Worm (Caenorhabditis elegans): ENCODE data around the gene T05B9.2.
A peak's percentile ranks its signal among the peaks of the same experiment; 100 is the strongest.

Gene T05B9.2

DNA sequence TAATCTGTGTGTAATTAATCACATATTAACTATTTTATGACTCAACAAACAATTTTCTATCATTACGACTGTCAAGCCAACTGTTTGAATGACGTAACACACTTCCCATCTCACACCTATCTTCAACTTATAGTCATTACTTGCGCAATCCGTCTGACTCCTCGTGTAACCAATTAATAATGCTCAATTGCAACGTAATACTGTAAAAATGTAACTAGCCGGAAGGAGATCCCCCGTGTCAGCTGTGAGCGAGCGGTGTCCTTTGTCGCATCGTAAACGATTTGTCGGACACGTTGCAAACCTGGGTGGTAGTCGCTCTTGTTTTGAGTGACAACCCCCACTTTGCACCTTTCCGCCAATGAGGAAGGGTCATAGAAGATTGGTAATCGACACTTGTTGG is 32.5 kb downstream of the T05B9.2 start:
- TF ChIP-seq jun-1 (tag; optimal IDR thresholded peaks at IDR 0.05) (no peak), nhr-43 (tag; optimal IDR thresholded peaks at IDR 0.05; ENCODE audit: poor library complexity, severe bottlenecking) (no peak), ceh-16 (tag; optimal IDR thresholded peaks at IDR 0.05) (no peak), egl-5 (tag; optimal IDR thresholded peaks at IDR 0.05) (no peak), nhr-25 (tag; optimal IDR thresholded peaks at IDR 0.05) (no peak), aly-2 (tag; optimal IDR thresholded peaks at IDR 0.05) (no peak), ceh-9 (tag; optimal IDR thresholded peaks at IDR 0.05) (no peak), mdl-1 (tag; optimal IDR thresholded peaks at IDR 0.05) (no peak), eor-1 (tag; optimal IDR thresholded peaks at IDR 0.05) (no peak), nfya-1 (tag; optimal IDR thresholded peaks at IDR 0.05; ENCODE audit: insufficient read depth) (no peak), ceh-82 (tag; optimal IDR thresholded peaks at IDR 0.05) (no peak), unc-62 (GFP tag; optimal IDR thresholded peaks at IDR 0.05) (no peak), zag-1 (tag; optimal IDR thresholded peaks at IDR 0.05) (no peak)

DNA sequence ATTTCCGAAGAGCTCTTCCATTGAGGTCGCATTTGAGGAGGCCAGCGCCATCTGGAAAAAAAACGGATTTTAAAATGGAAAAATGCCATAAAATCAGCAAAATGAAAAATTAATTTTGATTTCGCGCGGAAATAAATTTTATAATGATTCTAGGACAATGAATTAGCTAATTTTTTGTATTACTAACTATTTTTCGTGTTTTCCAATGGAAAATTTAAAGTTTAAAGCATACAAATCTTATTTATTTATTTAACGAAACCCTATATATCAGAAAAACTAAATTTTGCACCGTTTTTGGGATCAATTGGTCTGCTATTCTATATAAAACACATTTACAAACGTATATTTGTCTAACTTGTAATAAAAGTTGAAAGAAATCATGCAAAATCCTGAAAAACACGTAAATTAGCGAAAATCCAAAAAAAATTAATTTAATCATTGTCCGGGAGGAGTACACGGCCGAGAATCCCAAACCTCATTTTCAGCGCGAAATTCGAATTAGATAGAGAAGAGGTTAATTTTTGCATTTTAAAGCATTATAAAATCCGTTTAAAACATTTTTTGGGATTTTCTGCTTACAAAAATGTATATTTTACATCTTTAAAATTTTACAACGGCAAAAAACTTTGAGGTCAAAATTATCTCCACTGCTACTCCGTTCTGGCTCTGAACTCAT is 34.6 kb downstream of the T05B9.2 start, which contains the start of gene C47G2.3:
TSS of gene C47G2.3 (minus strand) at position 51 of the 676 bp plus-strand sequence.
- peak; percentile 43 for TF ChIP-seq pqm-1 (tag; optimal IDR thresholded peaks at IDR 0.05)
- TF ChIP-seq nfya-1 (tag; optimal IDR thresholded peaks at IDR 0.05; ENCODE audit: insufficient read depth) = peak; percentile 39
- TF ChIP-seq ceh-9 (tag; optimal IDR thresholded peaks at IDR 0.05) = no peak
- TF ChIP-seq nhr-43 (tag; optimal IDR thresholded peaks at IDR 0.05; ENCODE audit: poor library complexity, severe bottlenecking) = peak; percentile 80
- no peak for TF ChIP-seq daf-12 (tag; optimal IDR thresholded peaks at IDR 0.05)
- TF ChIP-seq pha-4 (tag; optimal IDR thresholded peaks at IDR 0.05) = peak; percentile 29
- TF ChIP-seq ama-1 (optimal IDR thresholded peaks at IDR 0.05) = no peak
- no peak for TF ChIP-seq unc-39 (tag; optimal IDR thresholded peaks at IDR 0.05)
- TF ChIP-seq nhr-67 (tag; optimal IDR thresholded peaks at IDR 0.05) = no peak
- no peak for TF ChIP-seq sea-2 (GFP tag; optimal IDR thresholded peaks at IDR 0.05)
- peak; percentile 36 for TF ChIP-seq lin-15B (tag; optimal IDR thresholded peaks at IDR 0.05)
- TF ChIP-seq egl-27 (tag; optimal IDR thresholded peaks at IDR 0.05) = no peak
- peak; percentile 29 for TF ChIP-seq elt-2 (tag; optimal IDR thresholded peaks at IDR 0.05)
- peak; percentile 52 for TF ChIP-seq skn-1 (tag; optimal IDR thresholded peaks at IDR 0.05)
- TF ChIP-seq nhr-23 (tag; optimal IDR thresholded peaks at IDR 0.05) = peak; percentile 70
- no peak for TF ChIP-seq nhr-11 (tag; optimal IDR thresholded peaks at IDR 0.05)
- peak; percentile 67 for TF ChIP-seq lsy-12 (tag; optimal IDR thresholded peaks at IDR 0.05)

DNA sequence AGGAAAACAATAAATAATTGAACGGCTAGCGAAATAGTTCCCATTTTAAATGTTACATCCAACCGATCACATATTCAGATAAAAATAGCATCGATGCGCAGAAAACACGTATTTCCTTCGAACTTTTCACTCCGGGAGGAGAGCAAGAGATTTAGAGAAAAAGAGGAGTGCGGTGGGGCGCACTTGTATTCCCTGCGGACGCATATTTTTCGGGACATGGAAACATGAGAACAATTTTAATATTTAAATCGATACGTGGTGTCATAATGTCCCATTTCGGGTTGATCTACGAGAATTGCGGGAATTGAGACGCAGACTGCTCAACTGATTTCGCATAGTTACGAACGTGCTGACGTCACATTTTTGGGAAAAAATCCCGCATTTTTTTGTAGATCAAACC is 37.8 kb downstream of the T05B9.2 start, which contains the start of gene C47G2.4:
TSS of gene C47G2.4 (minus strand) at position 174 of the 400 bp plus-strand sequence.
- TF ChIP-seq unc-39 (tag; optimal IDR thresholded peaks at IDR 0.05) (no peak), mml-1 (tag; optimal IDR thresholded peaks at IDR 0.05) (no peak), lin-39 (tag; optimal IDR thresholded peaks at IDR 0.05) (peak; percentile 43), R02D3.7 (tag; optimal IDR thresholded peaks at IDR 0.05) (peak; percentile 39), elt-2 (tag; optimal IDR thresholded peaks at IDR 0.05) (peak; percentile 29), nhr-43 (tag; optimal IDR thresholded peaks at IDR 0.05; ENCODE audit: poor library complexity, severe bottlenecking) (peak; percentile 53), nhr-25 (tag; optimal IDR thresholded peaks at IDR 0.05) (peak; percentile 72), pqm-1 (tag; optimal IDR thresholded peaks at IDR 0.05) (peak; percentile 17), ceh-28 (tag; optimal IDR thresholded peaks at IDR 0.05) (peak; percentile 49), nhr-23 (tag; optimal IDR thresholded peaks at IDR 0.05) (peak; percentile 80), snpc-4 (tag; optimal IDR thresholded peaks at IDR 0.05) (peak; percentile 84), ceh-9 (tag; optimal IDR thresholded peaks at IDR 0.05) (no peak), elt-3 (tag; optimal IDR thresholded peaks at IDR 0.05) (no peak), elt-1 (tag; optimal IDR thresholded peaks at IDR 0.05) (peak; percentile 42), fkh-2 (tag; optimal IDR thresholded peaks at IDR 0.05) (no peak), nhr-76 (tag; optimal IDR thresholded peaks at IDR 0.05) (no peak), nfya-1 (tag; optimal IDR thresholded peaks at IDR 0.05; ENCODE audit: insufficient read depth) (peak; percentile 65), pha-4 (tag; optimal IDR thresholded peaks at IDR 0.05) (peak; percentile 69), hmg-11 (tag; optimal IDR thresholded peaks at IDR 0.05) (peak; percentile 39), skn-1 (tag; optimal IDR thresholded peaks at IDR 0.05) (no peak), tbx-2 (tag; optimal IDR thresholded peaks at IDR 0.05) (no peak), lin-15B (tag; optimal IDR thresholded peaks at IDR 0.05) (peak; percentile 83)
